Fruit fly (Drosophila melanogaster) whole organism, embryonic: Measurements from ENCODE around the gene CG33795.

ENCODE experiments used
- CG10321 ChIP-seq: fragments of 200-800 bp; sonication (Bioruptor generic); IDR thresholded peaks from 2 replicates; pipeline ENCODE4 v1.3.6; 2022; ENCODE audit warnings: missing biosample characterization, missing genetic modification characterization
- CG10431 ChIP-seq: fragments of 200-800 bp; sonication (Bioruptor generic); optimal IDR thresholded peaks from 3 replicates; lab custom pipeline; 2018; ENCODE audit warnings: missing biosample characterization, mild to moderate bottlenecking, missing genetic modification characterization
- CG11398 ChIP-seq: fragments of 200-800 bp; sonication (Bioruptor generic); optimal IDR thresholded peaks from 2 replicates; lab custom pipeline; 2016; ENCODE audit warnings: missing biosample characterization, missing genetic modification characterization
- CG12769 ChIP-seq: fragments of 200-800 bp; sonication (Bioruptor generic); optimal IDR thresholded peaks from 2 replicates; lab custom pipeline; 2019; ENCODE audit warnings: missing biosample characterization, mild to moderate bottlenecking, missing genetic modification characterization, moderate library complexity
- CG13424 ChIP-seq: fragments of 200-800 bp; sonication (Bioruptor generic); optimal IDR thresholded peaks from 2 replicates; lab custom pipeline; 2019; ENCODE audit warnings: missing biosample characterization, mild to moderate bottlenecking, missing genetic modification characterization, moderate library complexity
- CG15011 ChIP-seq: fragments of 200-800 bp; sonication (Bioruptor generic); optimal IDR thresholded peaks from 3 replicates; lab custom pipeline; 2018; ENCODE audit warnings: missing biosample characterization, mild to moderate bottlenecking, missing genetic modification characterization
- CG16779 ChIP-seq: fragments of 200-800 bp; sonication (Bioruptor generic); IDR thresholded peaks from 2 replicates; pipeline ENCODE4 v1.3.6; 2022; ENCODE audit warnings: missing biosample characterization, missing genetic modification characterization
- CG18599 ChIP-seq: fragments of 200-800 bp; sonication (Bioruptor generic); optimal IDR thresholded peaks from 3 replicates; lab custom pipeline; 2017; ENCODE audit warnings: missing biosample characterization, missing genetic modification characterization, mild to moderate bottlenecking, moderate library complexity, missing genetic modification reagents
- CG31388 ChIP-seq: fragments of 200-800 bp; sonication (Bioruptor generic); optimal IDR thresholded peaks from 2 replicates; lab custom pipeline; 2016; ENCODE audit warnings: missing biosample characterization, missing genetic modification characterization
- CG31441 ChIP-seq: fragments of 200-800 bp; sonication (Bioruptor generic); IDR thresholded peaks from 2 replicates; pipeline ENCODE4 v1.3.6; 2022; ENCODE audit warnings: missing biosample characterization, missing genetic modification characterization
- CG34376 ChIP-seq: fragments of 200-800 bp; sonication (Bioruptor generic); optimal IDR thresholded peaks from 2 replicates; lab custom pipeline; 2018; ENCODE audit warnings: missing biosample characterization, mild to moderate bottlenecking, missing genetic modification characterization
- CG6654 ChIP-seq: fragments of 200-800 bp; sonication (Bioruptor generic); optimal IDR thresholded peaks from 2 replicates; lab custom pipeline; 2017; ENCODE audit warnings: missing biosample characterization, mild to moderate bottlenecking, missing genetic modification characterization
- CG6765 ChIP-seq: fragments of 200-800 bp; sonication (Bioruptor generic); optimal IDR thresholded peaks from 3 replicates; lab custom pipeline; 2017; ENCODE audit warnings: missing biosample characterization, mild to moderate bottlenecking, missing genetic modification characterization
- CG7963 ChIP-seq: fragments of 200-800 bp; sonication (Bioruptor generic); IDR thresholded peaks from 3 replicates; pipeline ENCODE4 v1.3.6; 2022; ENCODE audit warnings: missing biosample characterization, missing genetic modification characterization; ENCODE audit not compliant: partially characterized antibody
- CG8281 ChIP-seq: fragments of 200-800 bp; sonication (Bioruptor generic); optimal IDR thresholded peaks from 2 replicates; lab custom pipeline; 2018; ENCODE audit warnings: missing biosample characterization, mild to moderate bottlenecking, missing genetic modification characterization, moderate library complexity
- Dip3 ChIP-seq: fragments of 200-800 bp; sonication (Bioruptor generic); optimal IDR thresholded peaks from 3 replicates; lab custom pipeline; 2016; ENCODE audit warnings: missing biosample characterization, missing genetic modification characterization
- H15 ChIP-seq: fragments of 200-800 bp; sonication (Bioruptor generic); IDR thresholded peaks from 3 replicates; pipeline ENCODE4 v1.3.6; 2022; ENCODE audit warnings: missing biosample characterization, missing genetic modification characterization
- Hr3 ChIP-seq: fragments of 200-800 bp; sonication (Bioruptor generic); optimal IDR thresholded peaks from 3 replicates; lab custom pipeline; 2016; ENCODE audit warnings: missing biosample characterization, missing genetic modification characterization
- Oaz ChIP-seq: fragments of 200-800 bp; sonication (Bioruptor generic); IDR thresholded peaks from 2 replicates; pipeline ENCODE4 v1.3.6; 2022; ENCODE audit warnings: missing biosample characterization, missing genetic modification characterization
- Ssrp ChIP-seq: fragments of 200-800 bp; sonication (Bioruptor generic); optimal IDR thresholded peaks from 2 replicates; lab custom pipeline; 2018; ENCODE audit warnings: missing biosample characterization, mild to moderate bottlenecking, missing genetic modification characterization, moderate library complexity
- Tbp ChIP-seq: fragments of >200 bp; optimal IDR thresholded peaks from 2 replicates; lab custom pipeline; 2018; ENCODE audit warnings: missing biosample characterization, missing genetic modification characterization
- Usf ChIP-seq: fragments of 200-800 bp; sonication (Bioruptor generic); optimal IDR thresholded peaks from 2 replicates; lab custom pipeline; 2017; ENCODE audit warnings: missing genotype, missing biosample characterization, missing genetic modification characterization
- ara ChIP-seq: fragments of 200-800 bp; sonication (Bioruptor generic); IDR thresholded peaks from 2 replicates; pipeline ENCODE4 v1.3.6; 2022; ENCODE audit warnings: missing biosample characterization, missing genetic modification characterization
- bbx ChIP-seq: fragments of 200-800 bp; sonication (Bioruptor generic); IDR thresholded peaks from 2 replicates; pipeline ENCODE4 v1.3.6; 2022; ENCODE audit warnings: missing biosample characterization, missing genetic modification characterization; ENCODE audit not compliant: partially characterized antibody
- crol ChIP-seq: fragments of 200-800 bp; sonication (Bioruptor generic); IDR thresholded peaks from 2 replicates; pipeline ENCODE4 v1.3.6; 2022; ENCODE audit warnings: missing biosample characterization, missing genetic modification characterization
- ewg ChIP-seq: fragments of 200-800 bp; sonication (Bioruptor generic); optimal IDR thresholded peaks from 3 replicates; lab custom pipeline; 2017; ENCODE audit warnings: mild to moderate bottlenecking, missing biosample characterization, missing genetic modification reagents, missing genetic modification characterization
- h ChIP-seq: fragments of >200 bp; optimal IDR thresholded peaks from 2 replicates; lab custom pipeline; 2017
- hbn ChIP-seq: fragments of 200-800 bp; sonication (Bioruptor generic); IDR thresholded peaks from 2 replicates; pipeline ENCODE4 v1.3.6; 2022; ENCODE audit warnings: missing biosample characterization, missing genetic modification characterization; ENCODE audit not compliant: partially characterized antibody
- hkb ChIP-seq, 2 experiments: fragments of 200-800 bp in 1 of 2; fragments of >200 bp in 1 of 2; sonication (Bioruptor generic) in 1 of 2; IDR thresholded peaks in 1 of 2; optimal IDR thresholded peaks in 1 of 2; 2 replicates each; pipeline versions ENCODE4 v1.3.6 to Lab custom; 2017 to 2022; ENCODE audit warnings: missing biosample characterization in 1 of 2, missing genetic modification characterization in 1 of 2
- kah ChIP-seq: fragments of 200-800 bp; sonication (Bioruptor generic); optimal IDR thresholded peaks from 2 replicates; lab custom pipeline; 2018; ENCODE audit warnings: missing biosample characterization, mild to moderate bottlenecking, missing genetic modification characterization
- knrl ChIP-seq: fragments of 200-800 bp; sonication (Bioruptor generic); IDR thresholded peaks from 3 replicates; pipeline ENCODE4 v1.3.6; 2022; ENCODE audit warnings: missing biosample characterization, missing genetic modification characterization; ENCODE audit not compliant: partially characterized antibody
- mam ChIP-seq: fragments of 200-800 bp; sonication (Bioruptor generic); optimal IDR thresholded peaks from 3 replicates; lab custom pipeline; 2016; ENCODE audit warnings: missing biosample characterization, missing genetic modification characterization
- mld ChIP-seq: fragments of 200-800 bp; sonication (Bioruptor generic); IDR thresholded peaks from 3 replicates; pipeline ENCODE4 v1.3.6; 2022; ENCODE audit warnings: missing biosample characterization, missing genetic modification characterization; ENCODE audit not compliant: partially characterized antibody
- nerfin-1 ChIP-seq: fragments of 200-800 bp; sonication (Bioruptor generic); optimal IDR thresholded peaks from 3 replicates; lab custom pipeline; 2019; ENCODE audit warnings: missing biosample characterization, mild to moderate bottlenecking, missing genetic modification characterization, moderate library complexity
- pb ChIP-seq: fragments of 200-800 bp; sonication (Bioruptor generic); optimal IDR thresholded peaks from 3 replicates; lab custom pipeline; 2016; ENCODE audit warnings: missing biosample characterization, missing genetic modification characterization
- peb ChIP-seq: fragments of 200-800 bp; sonication (Bioruptor generic); IDR thresholded peaks from 2 replicates; pipeline ENCODE4 v1.3.6; 2022; ENCODE audit warnings: missing biosample characterization, missing genetic modification characterization
- pnt ChIP-seq: fragments of 200-800 bp; sonication (Bioruptor generic); optimal IDR thresholded peaks from 3 replicates; lab custom pipeline; 2016; ENCODE audit warnings: missing biosample characterization, missing genetic modification characterization
- prd ChIP-seq, 3 experiments: fragments of >200 bp in 2 of 3; fragments of 200-800 bp in 1 of 3; sonication (Bioruptor generic) in 1 of 3; optimal IDR thresholded peaks in 2 of 3; IDR thresholded peaks in 1 of 3; 2 replicates in 2 of 3; 3 replicates in 1 of 3; pipeline versions ENCODE4 v1.3.6 to Lab custom; 2017 to 2022; ENCODE audit warnings: missing biosample characterization in 1 of 3, missing genetic modification characterization in 1 of 3
- pum ChIP-seq: fragments of 200-800 bp; sonication (Bioruptor generic); optimal IDR thresholded peaks from 2 replicates; lab custom pipeline; 2016; ENCODE audit warnings: missing biosample characterization, missing genetic modification characterization
- seq ChIP-seq: fragments of 200-800 bp; sonication (Bioruptor generic); IDR thresholded peaks from 2 replicates; pipeline ENCODE4 v1.3.6; 2022; ENCODE audit warnings: missing biosample characterization, missing genetic modification characterization
- sim ChIP-seq: fragments of 200-800 bp; sonication (Bioruptor generic); IDR thresholded peaks from 2 replicates; pipeline ENCODE4 v1.3.6; 2022; ENCODE audit warnings: missing biosample characterization, missing genetic modification characterization
- tin ChIP-seq: fragments of 200-800 bp; sonication (Bioruptor generic); optimal IDR thresholded peaks from 3 replicates; lab custom pipeline; 2016; ENCODE audit warnings: missing biosample characterization, missing genetic modification characterization
- tio ChIP-seq: fragments of 200-800 bp; sonication (Bioruptor generic); optimal IDR thresholded peaks from 2 replicates; lab custom pipeline; 2017; ENCODE audit warnings: missing biosample characterization, missing genetic modification characterization, inconsistent platforms
- tup ChIP-seq: fragments of 200-800 bp; sonication (Bioruptor generic); optimal IDR thresholded peaks from 2 replicates; lab custom pipeline; 2016; ENCODE audit warnings: missing biosample characterization, mild to moderate bottlenecking, missing genetic modification characterization, moderate library complexity
- wor ChIP-seq: fragments of 200-800 bp; sonication (Bioruptor generic); IDR thresholded peaks from 2 replicates; pipeline ENCODE4 v1.3.6; 2022; ENCODE audit warnings: missing biosample characterization, missing genetic modification characterization
- zfh2 ChIP-seq: fragments of 200-800 bp; sonication (Bioruptor generic); optimal IDR thresholded peaks from 2 replicates; lab custom pipeline; 2016; ENCODE audit warnings: missing biosample characterization, missing genetic modification characterization

CG33795 gene

DNA sequence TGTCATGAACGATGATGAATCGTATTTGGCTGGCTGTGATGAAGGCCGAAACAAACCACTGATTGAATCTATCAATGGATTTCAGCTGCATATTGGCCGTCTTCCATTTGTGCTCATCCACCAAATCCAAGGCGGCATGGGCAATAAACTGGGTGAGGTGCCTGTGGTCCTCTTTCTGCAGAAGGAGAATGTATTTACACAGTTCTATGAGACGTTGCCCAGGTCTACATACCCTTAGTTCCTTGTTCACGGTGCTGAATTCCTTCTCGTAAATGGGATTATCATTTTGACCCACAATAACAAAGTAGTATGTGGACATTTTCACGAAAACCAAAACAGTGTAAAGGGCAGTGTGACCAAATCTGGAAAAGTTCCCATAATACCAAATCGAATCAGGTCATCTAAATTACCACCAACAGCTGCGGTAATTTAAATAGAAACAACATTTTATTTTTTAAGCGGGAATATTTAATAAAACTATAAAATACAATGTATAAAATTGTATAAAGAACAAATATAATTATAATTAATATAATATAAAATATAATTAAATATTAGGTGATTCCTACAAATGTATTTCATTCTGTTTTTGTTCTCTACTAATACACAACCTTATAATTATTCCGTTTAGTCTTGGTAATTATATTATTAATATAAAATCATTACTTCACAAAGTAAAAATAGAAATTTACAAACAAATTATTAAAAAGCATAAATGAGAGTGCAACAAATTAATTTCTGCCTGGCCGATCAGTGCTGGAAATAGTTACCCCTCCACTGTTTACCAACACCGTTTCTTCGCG is 39.7 kb downstream of the CG33795 start, which contains the start of the genes Trs20 and elg1 (continued):
- no peak for TF ChIP-seq CG8281 (tag; lab: Kevin White, UChicago)
- TF ChIP-seq pnt (GFP tag; lab: Kevin White, UChicago): no peak
- TF ChIP-seq Tbp (GFP tag; lab: Kevin White, UChicago): no peak
- no peak for TF ChIP-seq wor
- TF ChIP-seq prd (optimal IDR thresholded peaks at IDR 0.05; lab: Kevin White, UChicago): no peak
- TF ChIP-seq prd (GFP tag; IDR thresholded peaks at IDR 0.05; lab: Robert Waterston, UW): peak; percentile 45; the same call in 1 of the 3 replicates
- TF ChIP-seq hkb (optimal IDR thresholded peaks at IDR 0.05; lab: Kevin White, UChicago): no peak
- TF ChIP-seq hkb (GFP tag; IDR thresholded peaks at IDR 0.05; lab: Robert Waterston, UW): 0 out of 2 replicates have a peak, but pooled peaks have one; percentile 25
- no peak for TF ChIP-seq CG31388 (GFP tag; lab: Kevin White, UChicago)
- peak; percentile 34 for TF ChIP-seq Ssrp
- 0 out of 2 replicates have a peak, but pooled peaks have one; percentile 22 for TF ChIP-seq seq (GFP tag; lab: Robert Waterston, UW)
- TF ChIP-seq Oaz (GFP tag; lab: Robert Waterston, UW): no peak
- no peak for TF ChIP-seq CG16779 (GFP tag; lab: Robert Waterston, UW)
- TF ChIP-seq h (lab: Kevin White, UChicago): no peak
- TF ChIP-seq peb (GFP tag; lab: Robert Waterston, UW): no peak
- no peak for TF ChIP-seq mld

dm6 chr3L:16128973-16129745 is 42.0 kb downstream of the CG33795 start, which contains the start of gene SsRbeta:
SsRbeta (plus strand) TSS chr3L:16129617.
- TF ChIP-seq CG31441 (peak; percentile 65), CG6765 (GFP tag; lab: Kevin White, UChicago) (no peak), CG18599 (GFP tag; lab: Kevin White, UChicago) (peak; percentile 12), kah (GFP tag; lab: Kevin White, UChicago) (no peak), Dip3 (GFP tag; lab: Kevin White, UChicago) (no peak), crol (GFP tag; lab: Robert Waterston, UW) (no peak), hbn (GFP tag; lab: Robert Waterston, UW) (peak; percentile 61), CG10431 (GFP tag; lab: Kevin White, UChicago) (peak; percentile 26), CG6654 (no peak), sim (no peak), nerfin-1 (no peak), CG10321 (peak; percentile 31; the same call in 1 of the 2 replicates), pb (GFP tag; lab: Kevin White, UChicago) (no peak), tup (GFP tag; lab: Kevin White, UChicago) (no peak), CG7963 (GFP tag; lab: Robert Waterston, UW) (no peak), CG12769 (tag; lab: Kevin White, UChicago) (peak; percentile 44), mam (GFP tag; lab: Kevin White, UChicago) (no peak), pum (GFP tag; lab: Kevin White, UChicago) (no peak), wor (no peak), ara (peak; percentile 20; the same call in 1 of the 2 replicates), CG15011 (GFP tag; lab: Kevin White, UChicago) (no peak), CG34376 (GFP tag; lab: Kevin White, UChicago) (no peak), tin (GFP tag; lab: Kevin White, UChicago) (peak; percentile 26), bbx (peak; percentile 83), knrl (GFP tag; lab: Robert Waterston, UW) (peak; percentile 76), Usf (no peak), H15 (GFP tag; lab: Robert Waterston, UW) (peak; percentile 51; the same call in 2 of the 3 replicates), Hr3 (GFP tag; lab: Kevin White, UChicago) (no peak), CG13424 (tag; lab: Kevin White, UChicago) (peak; percentile 37), zfh2 (GFP tag; lab: Kevin White, UChicago) (no peak), ewg (GFP tag; lab: Kevin White, UChicago) (peak; percentile 36), tio (peak; percentile 33), CG11398 (GFP tag; lab: Kevin White, UChicago) (no peak)
